Fruit fly (Drosophila melanogaster): Measurements from ENCODE around the gene GluRIIB.

GluRIIB gene

DNA sequence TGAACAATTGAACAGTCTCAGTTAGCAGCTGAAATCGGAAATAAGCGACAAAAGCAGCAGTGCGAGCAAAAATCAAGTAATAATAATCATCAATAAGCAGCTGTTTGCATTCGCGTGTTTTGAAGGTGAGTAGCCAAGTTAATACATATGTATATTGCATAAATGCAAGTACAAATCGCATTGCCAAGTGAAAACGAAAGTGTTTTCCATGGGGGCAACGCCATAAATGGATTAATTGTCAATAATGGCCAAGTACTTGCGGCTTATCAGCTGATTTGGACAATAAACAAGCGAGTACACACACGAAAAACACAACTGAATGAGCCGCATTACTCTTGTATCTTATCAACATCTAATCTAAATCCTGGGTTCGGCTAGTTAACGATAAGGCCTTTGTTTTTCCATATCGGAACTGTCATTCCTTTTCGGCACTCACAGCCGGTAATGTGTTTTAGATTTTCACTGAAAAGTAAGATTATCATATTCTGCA is 11.8 kb upstream of the GluRIIB start (continued):
- TF ChIP-seq gsb (GFP tag; IDR thresholded peaks at IDR 0.05) (no peak), exex (tag; optimal IDR thresholded peaks at IDR 0.05) (peak; percentile 93), Dref (GFP tag; IDR thresholded peaks at IDR 0.05) (no peak), CG18476 (GFP tag; optimal IDR thresholded peaks at IDR 0.05) (no peak), zen (tag; optimal IDR thresholded peaks at IDR 0.05) (no peak), aop (GFP tag; IDR thresholded peaks at IDR 0.05) (no peak), ftz-f1 (GFP tag; optimal IDR thresholded peaks at IDR 0.05) (no peak), salm (tag; optimal IDR thresholded peaks at IDR 0.05) (peak; percentile 30), Pdp1 (GFP tag; optimal IDR thresholded peaks at IDR 0.05) (no peak), CG4854 (GFP tag; optimal IDR thresholded peaks at IDR 0.05) (no peak), sisA (GFP tag; IDR thresholded peaks at IDR 0.05) (no peak), CG11093 (GFP tag; IDR thresholded peaks at IDR 0.05) (no peak), CG9817 (tag; optimal IDR thresholded peaks at IDR 0.05) (no peak), Poxn (GFP tag; IDR thresholded peaks at IDR 0.05) (no peak), CG14860 (GFP tag; IDR thresholded peaks at IDR 0.05; ENCODE audit: partially characterized antibody) (no peak), D19A (tag; optimal IDR thresholded peaks at IDR 0.05) (no peak), pb (GFP tag; optimal IDR thresholded peaks at IDR 0.05) (no peak), CG4820 (GFP tag; optimal IDR thresholded peaks at IDR 0.05) (no peak), CG8281 (tag; optimal IDR thresholded peaks at IDR 0.05) (peak; percentile 92), Chrac-16 (GFP tag; optimal IDR thresholded peaks at IDR 0.05) (no peak), CG8944 (GFP tag; optimal IDR thresholded peaks at IDR 0.05) (no peak), CG1602 (GFP tag; optimal IDR thresholded peaks at IDR 0.05) (no peak), CG15696 (tag; optimal IDR thresholded peaks at IDR 0.05) (no peak), Eip74EF (GFP tag; optimal IDR thresholded peaks at IDR 0.05) (no peak), klu (GFP tag; IDR thresholded peaks at IDR 0.05) (no peak), CG7556 (GFP tag; optimal IDR thresholded peaks at IDR 0.05) (no peak), CG3995 (GFP tag; optimal IDR thresholded peaks at IDR 0.05) (no peak), Sox102F (GFP tag; optimal IDR thresholded peaks at IDR 0.05) (no peak), Xrp1 (GFP tag; IDR thresholded peaks at IDR 0.05) (no peak), Opbp (GFP tag; IDR thresholded peaks at IDR 0.05; ENCODE audit: partially characterized antibody) (no peak), Mad (GFP tag; optimal IDR thresholded peaks at IDR 0.05) (no peak), CkIIα-i1 (GFP tag; IDR thresholded peaks at IDR 0.05) (no peak), NC2β (GFP tag; optimal IDR thresholded peaks at IDR 0.05) (no peak), schlank (tag; optimal IDR thresholded peaks at IDR 0.05) (no peak), CG9727 (GFP tag; optimal IDR thresholded peaks at IDR 0.05) (peak; percentile 10), B-H2 (GFP tag; optimal IDR thresholded peaks at IDR 0.05) (no peak), H15 (GFP tag; IDR thresholded peaks at IDR 0.05) (no peak), chinmo (GFP tag; IDR thresholded peaks at IDR 0.05; ENCODE audit: partially characterized antibody) (no peak), gt (GFP tag; IDR thresholded peaks at IDR 0.05) (no peak), Hmx (GFP tag; optimal IDR thresholded peaks at IDR 0.05) (no peak), Atf3 (GFP tag; optimal IDR thresholded peaks at IDR 0.05) (no peak), CG1792 (GFP tag; optimal IDR thresholded peaks at IDR 0.05) (no peak), Dp (GFP tag; optimal IDR thresholded peaks at IDR 0.05) (no peak), fu2 (GFP tag; optimal IDR thresholded peaks at IDR 0.05) (no peak), fru (optimal IDR thresholded peaks at IDR 0.05) (no peak), fd96Cb (tag; optimal IDR thresholded peaks at IDR 0.05) (no peak), cato (GFP tag; optimal IDR thresholded peaks at IDR 0.05; ENCODE audit: borderline replicate concordance) (no peak), bigmax (GFP tag; optimal IDR thresholded peaks at IDR 0.05) (no peak), CG15011 (GFP tag; optimal IDR thresholded peaks at IDR 0.05) (no peak), inv (GFP tag; IDR thresholded peaks at IDR 0.05; ENCODE audit: partially characterized antibody) (no peak), Hand (GFP tag; optimal IDR thresholded peaks at IDR 0.05) (no peak), Sry-β (GFP tag; optimal IDR thresholded peaks at IDR 0.05) (no peak)

All from whole organism, embryonic.